Worm (Caenorhabditis elegans) whole organism, young adult: Measurements from ENCODE around the gene gpa-9.

Source experiments
- F49E8.2 ChIP-seq: sonication (generic microtip); optimal IDR thresholded peaks from 3 replicates; lab custom pipeline; 2017; ENCODE audit warnings: missing genetic modification characterization, mild to moderate bottlenecking, missing compliant biosample characterization, antibody characterized with exemption, moderate library complexity; ENCODE audit not compliant: insufficient read depth
- ama-1 ChIP-seq, 3 experiments: fragments of 150-350 bp in 1 of 3; sonication (generic microtip) in 2 of 3; optimal IDR thresholded peaks; 2 replicates each; lab custom pipeline; 2014 to 2018; ENCODE audit warnings: missing biosample characterization in 2 of 3, missing genetic modification characterization in 2 of 3, missing genetic modification reagents in 2 of 3
- ets-4 ChIP-seq: fragments of 200-800 bp; sonication (Bioruptor generic); optimal IDR thresholded peaks from 2 replicates; lab custom pipeline; 2018; ENCODE audit warnings: mild to moderate bottlenecking, missing genetic modification characterization, missing compliant biosample characterization
- lin-35 ChIP-seq, 3 experiments: fragments of 150-350 bp in 2 of 3; sonication (generic microtip) in 1 of 3; optimal IDR thresholded peaks; 2 replicates each; lab custom pipeline; 2014 to 2018; ENCODE audit warnings: missing biosample characterization in 3 of 3, missing genetic modification characterization in 3 of 3, missing genetic modification reagents in 3 of 3
- sea-2 ChIP-seq: fragments of 200-800 bp; sonication (Bioruptor generic); IDR thresholded peaks from 2 replicates; pipeline ENCODE4 v1.3.6; 2022; ENCODE audit warnings: missing genetic modification characterization, missing compliant biosample characterization
- snpc-1.3 ChIP-seq: sonication (generic microtip); optimal IDR thresholded peaks from 2 replicates; lab custom pipeline; 2017; ENCODE audit warnings: missing genetic modification characterization, mild to moderate bottlenecking, missing compliant biosample characterization, antibody characterized with exemption, moderate library complexity, missing genotype, missing genetic modification reagents; ENCODE audit not compliant: insufficient read depth
- sptf-2 ChIP-seq: fragments of 200-800 bp; sonication (Bioruptor generic); optimal IDR thresholded peaks from 2 replicates; lab custom pipeline; 2018; ENCODE audit warnings: mild to moderate bottlenecking, missing genetic modification characterization, missing compliant biosample characterization
- tlf-1 ChIP-seq: fragments of 200-800 bp; sonication (Bioruptor generic); optimal IDR thresholded peaks from 2 replicates; lab custom pipeline; 2018; ENCODE audit warnings: mild to moderate bottlenecking, missing genetic modification characterization, missing compliant biosample characterization

ce11 chrV:12629743-12630142, 19.4 kb downstream of the gpa-9 start, which contains the start of gene F56H9.6:
- TF ChIP-seq sptf-2 (GFP tag; lab: Kevin White, UChicago), result no peak
- TF ChIP-seq ets-4 (GFP tag; lab: Kevin White, UChicago), result no peak
- no peak for TF ChIP-seq F49E8.2 (tag; lab: Kevin White, UChicago)
- no peak for TF ChIP-seq tlf-1
- TF ChIP-seq ama-1 (optimal IDR thresholded peaks at IDR 0.05; lab: Kevin White, UChicago), result no peak
- no peak for TF ChIP-seq ama-1 (GFP tag; optimal IDR thresholded peaks at IDR 0.05; lab: Kevin White, UChicago)
- no peak for TF ChIP-seq snpc-1.3 (tag; lab: Kevin White, UChicago)
- TF ChIP-seq lin-35 (GFP tag; optimal IDR thresholded peaks at IDR 0.05; lab: Kevin White, UChicago), result no peak
- TF ChIP-seq sea-2, result no peak
